Worm (Caenorhabditis elegans) whole organism, L3 larva: ENCODE data around the gene mrp-4.

Experiments used
- ama-1 ChIP-seq: fragments of 150-350 bp; optimal IDR thresholded peaks from 2 replicates; lab custom pipeline; 2018
- unc-62 ChIP-seq: fragments of 150-350 bp; sonication (generic microtip); optimal IDR thresholded peaks from 4 replicates; lab custom pipeline; 2014; ENCODE audit warnings: missing biosample characterization, missing genetic modification reagents, missing genetic modification characterization
- ztf-4 ChIP-seq: fragments of 150-350 bp; optimal IDR thresholded peaks from 2 replicates; lab custom pipeline; 2014; ENCODE audit warnings: missing biosample characterization, missing genetic modification characterization

DNA sequence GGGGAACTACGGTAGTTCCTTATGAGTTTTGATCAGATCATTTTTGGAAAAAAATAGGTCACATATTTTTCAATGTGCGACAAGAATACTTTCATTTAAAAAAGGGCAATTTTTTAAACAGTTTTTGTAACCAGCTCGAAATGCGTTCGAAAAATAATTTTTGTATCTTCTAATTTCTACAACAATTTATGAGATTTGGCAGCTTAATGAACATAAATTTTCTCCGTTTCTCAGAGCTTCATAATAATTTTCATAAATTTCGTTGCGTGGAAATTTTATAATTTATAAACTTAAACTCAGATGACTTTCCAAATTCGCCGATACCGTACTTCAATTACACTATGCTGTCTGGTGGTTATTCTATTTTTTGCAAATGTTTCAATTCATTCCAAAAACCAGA lies 10.8 kb downstream of the mrp-4 start, which contains the start of gene F21G4.3:
- no peak for TF ChIP-seq ztf-4 (tag; lab: Kevin White, UChicago)
- no peak for TF ChIP-seq unc-62 (GFP tag; lab: Kevin White, UChicago)
- no peak for TF ChIP-seq ama-1 (lab: Kevin White, UChicago)
